Fruit fly (Drosophila melanogaster) whole organism, adult: ENCODE measurements around the gene CG12479.

ENCODE experiments used
- CG12768 ChIP-seq: fragments of 200-800 bp; sonication (Bioruptor generic); optimal IDR thresholded peaks from 2 replicates; lab custom pipeline; 2017; ENCODE audit warnings: missing biosample characterization, missing genetic modification characterization, mild to moderate bottlenecking, moderate library complexity, missing genetic modification reagents
- CG14711 ChIP-seq: fragments of 200-800 bp; sonication (Bioruptor generic); optimal IDR thresholded peaks from 2 replicates; lab custom pipeline; 2018; ENCODE audit warnings: missing biosample characterization, mild to moderate bottlenecking, missing genetic modification characterization, moderate library complexity
- CG1620 ChIP-seq: fragments of 200-800 bp; sonication (Bioruptor generic); optimal IDR thresholded peaks from 2 replicates; lab custom pipeline; 2016; ENCODE audit warnings: missing biosample characterization, missing genetic modification characterization
- CG33017 ChIP-seq: fragments of 200-800 bp; sonication (Bioruptor generic); optimal IDR thresholded peaks from 2 replicates; lab custom pipeline; 2018; ENCODE audit warnings: missing biosample characterization, mild to moderate bottlenecking, missing genetic modification characterization, moderate library complexity
- CG7045 ChIP-seq: fragments of 200-800 bp; sonication (Bioruptor generic); optimal IDR thresholded peaks from 2 replicates; lab custom pipeline; 2017; ENCODE audit warnings: missing biosample characterization, mild to moderate bottlenecking, missing genetic modification characterization
- CG7101 ChIP-seq: fragments of 200-800 bp; sonication (Bioruptor generic); optimal IDR thresholded peaks from 2 replicates; lab custom pipeline; 2018; ENCODE audit warnings: missing biosample characterization, mild to moderate bottlenecking, missing genetic modification characterization, moderate library complexity
- Hr96 ChIP-seq: fragments of 200-800 bp; sonication (Bioruptor generic); optimal IDR thresholded peaks from 2 replicates; lab custom pipeline; 2016; ENCODE audit warnings: missing biosample characterization, missing genetic modification characterization
- Mnt ChIP-seq: fragments of 200-800 bp; sonication (Bioruptor generic); optimal IDR thresholded peaks from 2 replicates; lab custom pipeline; 2016; ENCODE audit warnings: missing biosample characterization, mild to moderate bottlenecking, missing genetic modification characterization
- bab1 ChIP-seq: fragments of 200-800 bp; sonication (Bioruptor generic); optimal IDR thresholded peaks from 3 replicates; lab custom pipeline; 2019; ENCODE audit warnings: missing biosample characterization, mild to moderate bottlenecking, missing genetic modification characterization, moderate library complexity
- cic ChIP-seq: fragments of 200-800 bp; sonication (Bioruptor generic); optimal IDR thresholded peaks from 2 replicates; lab custom pipeline; 2017; ENCODE audit warnings: missing biosample characterization, mild to moderate bottlenecking, missing genetic modification characterization, moderate library complexity
- kay ChIP-seq: fragments of 200-800 bp; sonication (Bioruptor generic); peaks from one replicate; lab custom pipeline; 2016; ENCODE audit warnings: missing biosample characterization, missing genetic modification characterization, borderline replicate concordance
- pad ChIP-seq: fragments of 200-800 bp; sonication (Bioruptor generic); optimal IDR thresholded peaks from 3 replicates; lab custom pipeline; 2017; ENCODE audit warnings: missing biosample characterization, missing genetic modification characterization, mild to moderate bottlenecking, moderate library complexity, missing genetic modification reagents

DNA sequence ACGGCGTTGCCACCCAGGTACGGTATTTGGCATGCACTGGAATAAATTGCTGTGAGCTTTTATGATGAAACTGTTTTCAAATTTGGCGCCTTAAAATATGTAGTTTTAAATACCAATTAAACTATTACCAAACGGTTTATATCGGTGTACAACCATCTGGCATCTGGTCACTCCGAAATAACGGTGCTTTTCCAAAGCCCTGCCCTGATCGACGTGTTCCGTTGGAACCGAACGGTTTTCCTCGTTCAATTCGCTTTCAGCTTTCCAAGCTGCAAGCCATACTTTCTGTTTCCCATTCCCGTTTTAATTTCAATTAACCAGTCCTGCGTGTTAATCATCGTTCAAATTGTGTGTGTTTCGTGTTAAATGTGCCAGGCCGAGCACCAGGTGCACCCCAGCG, 41.2 kb upstream of the CG12479 start, which contains the start of gene yl:
- TF ChIP-seq kay (GFP tag; lab: Kevin White, UChicago) (no peak), CG7101 (tag; lab: Kevin White, UChicago) (no peak), pad (no peak), CG14711 (tag; lab: Kevin White, UChicago) (no peak), CG7045 (GFP tag; lab: Kevin White, UChicago) (no peak), CG1620 (GFP tag; lab: Kevin White, UChicago) (no peak), cic (GFP tag; lab: Kevin White, UChicago) (no peak), bab1 (GFP tag; lab: Kevin White, UChicago) (no peak), Hr96 (GFP tag; lab: Kevin White, UChicago) (no peak), CG12768 (GFP tag; lab: Kevin White, UChicago) (no peak), Mnt (no peak), CG33017 (tag; lab: Kevin White, UChicago) (no peak)
